Worm (Caenorhabditis elegans) whole organism, L2 larva: ENCODE data around the gene F44G4.1.
A peak's percentile ranks its signal among the peaks of the same experiment; 100 is the strongest.

Experiments
- fos-1 ChIP-seq: fragments of 150-350 bp; optimal IDR thresholded peaks from 2 replicates; lab custom pipeline; 2014; ENCODE audit warnings: missing biosample characterization, missing genetic modification characterization
- unc-62 ChIP-seq: fragments of 150-350 bp; optimal IDR thresholded peaks from 2 replicates; lab custom pipeline; 2014; ENCODE audit warnings: missing biosample characterization, missing genetic modification reagents, missing genetic modification characterization

The F44G4.1 gene

DNA sequence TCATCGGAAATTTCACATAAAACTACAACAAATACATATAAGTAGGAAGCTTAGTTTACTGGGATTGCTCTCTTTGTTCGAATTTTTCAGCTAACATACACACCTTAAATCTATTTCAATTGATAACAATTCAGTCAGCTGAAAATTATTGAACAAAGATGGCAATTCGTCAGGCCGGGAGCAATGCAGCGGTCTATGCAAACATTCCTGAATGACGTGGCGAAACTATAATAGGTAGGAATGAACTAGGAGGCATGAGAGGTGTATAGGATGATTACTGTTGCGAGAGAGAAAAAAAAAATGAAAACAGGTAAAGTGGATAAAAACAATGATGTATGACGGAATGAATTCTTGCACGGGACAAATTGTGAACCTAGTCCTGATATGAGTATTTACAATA is 47.6 kb downstream of the F44G4.1 start:
- TF ChIP-seq unc-62 (GFP tag; lab: Kevin White, UChicago), result no peak
- TF ChIP-seq fos-1 (tag; lab: Kevin White, UChicago), result peak; percentile 71
